Worm (Caenorhabditis elegans): ENCODE data around the gene tnt-3.

Gene tnt-3

ce11 chrX:7954328-7954727 is 9.4 kb upstream of the tnt-3 start, which contains the start of gene dct-1:
Gene dct-1 (plus strand): TSS chrX:7954354.
- TF ChIP-seq tab-1 (GFP tag; IDR thresholded peaks at IDR 0.05) (no peak), med-1 (GFP tag; optimal IDR thresholded peaks at IDR 0.05; ENCODE audit: insufficient read depth) (no peak), ztf-23 (GFP tag; IDR thresholded peaks at IDR 0.05) (no peak), ztf-29 (GFP tag; IDR thresholded peaks at IDR 0.05) (no peak), flt-1 (GFP tag; IDR thresholded peaks at IDR 0.05) (no peak), klf-2 (GFP tag; conservative IDR thresholded peaks at IDR 0.05) (no peak), T22C8.4 (GFP tag; IDR thresholded peaks at IDR 0.05) (no peak), cog-1 (tag; optimal IDR thresholded peaks at IDR 0.05) (no peak), ref-1 (GFP tag; conservative IDR thresholded peaks at IDR 0.05) (no peak)

- TF ChIP-seq ztf-23 (GFP tag; IDR thresholded peaks at IDR 0.05) (no peak), cog-1 (tag; optimal IDR thresholded peaks at IDR 0.05) (no peak), ztf-29 (GFP tag; IDR thresholded peaks at IDR 0.05) (no peak), klf-2 (GFP tag; conservative IDR thresholded peaks at IDR 0.05) (no peak), med-1 (GFP tag; optimal IDR thresholded peaks at IDR 0.05; ENCODE audit: insufficient read depth) (no peak), ref-1 (GFP tag; conservative IDR thresholded peaks at IDR 0.05) (no peak), flt-1 (GFP tag; IDR thresholded peaks at IDR 0.05) (no peak)
These were observed 8.8 kb upstream of the tnt-3 start for ce11 chrX:7953695-7954094.

- TF ChIP-seq flt-1 (GFP tag; IDR thresholded peaks at IDR 0.05) = no peak
- no peak for TF ChIP-seq med-1 (GFP tag; optimal IDR thresholded peaks at IDR 0.05; ENCODE audit: insufficient read depth)
- no peak for TF ChIP-seq klf-2 (GFP tag; conservative IDR thresholded peaks at IDR 0.05)
- TF ChIP-seq ref-1 (GFP tag; conservative IDR thresholded peaks at IDR 0.05) = no peak
- TF ChIP-seq ztf-23 (GFP tag; IDR thresholded peaks at IDR 0.05) = no peak
- TF ChIP-seq ztf-29 (GFP tag; IDR thresholded peaks at IDR 0.05) = no peak
- no peak for TF ChIP-seq cog-1 (tag; optimal IDR thresholded peaks at IDR 0.05)
- TF ChIP-seq tab-1 (GFP tag; IDR thresholded peaks at IDR 0.05) = no peak
- no peak for TF ChIP-seq T22C8.4 (GFP tag; IDR thresholded peaks at IDR 0.05)
These were observed 8.1 kb upstream of the tnt-3 start for ce11 chrX:7953063-7953337.

ce11 chrX:7952226-7953062 is 7.5 kb upstream of the tnt-3 start:
- TF ChIP-seq tab-1 (GFP tag; IDR thresholded peaks at IDR 0.05) (no peak), klf-2 (GFP tag; conservative IDR thresholded peaks at IDR 0.05) (no peak), flt-1 (GFP tag; IDR thresholded peaks at IDR 0.05) (no peak), ref-1 (GFP tag; conservative IDR thresholded peaks at IDR 0.05) (no peak), T22C8.4 (GFP tag; IDR thresholded peaks at IDR 0.05) (no peak), ztf-29 (GFP tag; IDR thresholded peaks at IDR 0.05) (no peak), med-1 (GFP tag; optimal IDR thresholded peaks at IDR 0.05; ENCODE audit: insufficient read depth) (no peak), ztf-23 (GFP tag; IDR thresholded peaks at IDR 0.05) (no peak), cog-1 (tag; optimal IDR thresholded peaks at IDR 0.05) (no peak)

ce11 chrX:7951578-7951977 is 6.7 kb upstream of the tnt-3 start:
- 0 out of 2 replicates have a peak, but pooled peaks have one; percentile 55 for TF ChIP-seq flt-1 (GFP tag; IDR thresholded peaks at IDR 0.05)
- TF ChIP-seq tab-1 (GFP tag; IDR thresholded peaks at IDR 0.05) = no peak
- TF ChIP-seq med-1 (GFP tag; optimal IDR thresholded peaks at IDR 0.05; ENCODE audit: insufficient read depth) = no peak
- TF ChIP-seq ztf-29 (GFP tag; IDR thresholded peaks at IDR 0.05) = no peak
- no peak for TF ChIP-seq ref-1 (GFP tag; conservative IDR thresholded peaks at IDR 0.05)
- TF ChIP-seq ztf-23 (GFP tag; IDR thresholded peaks at IDR 0.05) = peak; percentile 45; the same call in 1 of the 2 replicates
- peak; percentile 26; the same call in 1 of the 2 replicates for TF ChIP-seq T22C8.4 (GFP tag; IDR thresholded peaks at IDR 0.05)
- peak; percentile 77 for TF ChIP-seq cog-1 (tag; optimal IDR thresholded peaks at IDR 0.05)
- no peak for TF ChIP-seq klf-2 (GFP tag; conservative IDR thresholded peaks at IDR 0.05)

- no peak for TF ChIP-seq tab-1 (GFP tag; IDR thresholded peaks at IDR 0.05)
- TF ChIP-seq flt-1 (GFP tag; IDR thresholded peaks at IDR 0.05) = no peak
- TF ChIP-seq med-1 (GFP tag; optimal IDR thresholded peaks at IDR 0.05; ENCODE audit: insufficient read depth) = no peak
- TF ChIP-seq ztf-29 (GFP tag; IDR thresholded peaks at IDR 0.05) = no peak
- no peak for TF ChIP-seq T22C8.4 (GFP tag; IDR thresholded peaks at IDR 0.05)
- no peak for TF ChIP-seq klf-2 (GFP tag; conservative IDR thresholded peaks at IDR 0.05)
- no peak for TF ChIP-seq cog-1 (tag; optimal IDR thresholded peaks at IDR 0.05)
- no peak for TF ChIP-seq ztf-23 (GFP tag; IDR thresholded peaks at IDR 0.05)
- TF ChIP-seq ref-1 (GFP tag; conservative IDR thresholded peaks at IDR 0.05) = no peak
These were observed 539 bp upstream of the tnt-3 start for ce11 chrX:7945438-7945837.

ce11 chrX:7942675-7943074 is 2.2 kb downstream of the tnt-3 start:
- TF ChIP-seq tab-1 (GFP tag; IDR thresholded peaks at IDR 0.05) (no peak), klf-2 (GFP tag; conservative IDR thresholded peaks at IDR 0.05) (no peak), flt-1 (GFP tag; IDR thresholded peaks at IDR 0.05) (no peak), med-1 (GFP tag; optimal IDR thresholded peaks at IDR 0.05; ENCODE audit: insufficient read depth) (no peak)

ce11 chrX:7932453-7932852 is 12.4 kb downstream of the tnt-3 start:
- TF ChIP-seq flt-1 (GFP tag; IDR thresholded peaks at IDR 0.05) (no peak), med-1 (GFP tag; optimal IDR thresholded peaks at IDR 0.05; ENCODE audit: insufficient read depth) (no peak), T22C8.4 (GFP tag; IDR thresholded peaks at IDR 0.05) (no peak), klf-2 (GFP tag; conservative IDR thresholded peaks at IDR 0.05) (no peak), cog-1 (tag; optimal IDR thresholded peaks at IDR 0.05) (no peak), ztf-29 (GFP tag; IDR thresholded peaks at IDR 0.05) (no peak), ref-1 (GFP tag; conservative IDR thresholded peaks at IDR 0.05) (no peak), ztf-23 (GFP tag; IDR thresholded peaks at IDR 0.05) (no peak), tab-1 (GFP tag; IDR thresholded peaks at IDR 0.05) (no peak)

ce11 chrX:7930450-7930849 is 14.4 kb downstream of the tnt-3 start, which contains the start of gene zig-3:
Gene zig-3 (plus strand): TSS chrX:7930750.
- TF ChIP-seq cog-1 (tag; optimal IDR thresholded peaks at IDR 0.05) = no peak
- TF ChIP-seq ztf-23 (GFP tag; IDR thresholded peaks at IDR 0.05) = no peak
- TF ChIP-seq tab-1 (GFP tag; IDR thresholded peaks at IDR 0.05) = no peak
- no peak for TF ChIP-seq T22C8.4 (GFP tag; IDR thresholded peaks at IDR 0.05)
- no peak for TF ChIP-seq klf-2 (GFP tag; conservative IDR thresholded peaks at IDR 0.05)
- TF ChIP-seq flt-1 (GFP tag; IDR thresholded peaks at IDR 0.05) = no peak
- no peak for TF ChIP-seq ref-1 (GFP tag; conservative IDR thresholded peaks at IDR 0.05)
- TF ChIP-seq med-1 (GFP tag; optimal IDR thresholded peaks at IDR 0.05; ENCODE audit: insufficient read depth) = no peak

All from whole organism, midembryonic.